Fruit fly (Drosophila melanogaster): ENCODE measurements around the gene CG4360.
A peak's percentile ranks its signal among the peaks of the same experiment; 100 is the strongest.

Gene CG4360

DNA sequence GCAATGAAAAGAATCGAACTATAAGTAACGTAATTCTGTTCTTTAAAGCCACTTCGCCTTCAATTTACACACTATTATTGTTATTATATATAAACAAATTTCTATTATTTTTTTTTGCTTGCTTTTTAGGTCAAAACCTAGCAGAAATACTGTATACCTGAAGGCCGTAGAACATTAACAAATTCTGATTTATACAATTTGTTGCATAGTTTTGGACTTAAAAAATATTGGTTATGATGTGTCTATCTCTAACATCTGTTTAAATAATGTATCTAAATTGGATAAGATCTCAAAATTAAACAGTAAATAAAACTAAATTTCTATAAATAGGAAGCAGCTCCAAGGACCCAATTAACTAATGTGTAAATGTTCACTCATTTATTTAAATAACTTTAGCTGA lies 22.0 kb downstream of the CG4360 start:
- TF ChIP-seq Met (GFP tag; optimal IDR thresholded peaks at IDR 0.05) = no peak
- peak; percentile 22 for TF ChIP-seq svp (GFP tag)

DNA sequence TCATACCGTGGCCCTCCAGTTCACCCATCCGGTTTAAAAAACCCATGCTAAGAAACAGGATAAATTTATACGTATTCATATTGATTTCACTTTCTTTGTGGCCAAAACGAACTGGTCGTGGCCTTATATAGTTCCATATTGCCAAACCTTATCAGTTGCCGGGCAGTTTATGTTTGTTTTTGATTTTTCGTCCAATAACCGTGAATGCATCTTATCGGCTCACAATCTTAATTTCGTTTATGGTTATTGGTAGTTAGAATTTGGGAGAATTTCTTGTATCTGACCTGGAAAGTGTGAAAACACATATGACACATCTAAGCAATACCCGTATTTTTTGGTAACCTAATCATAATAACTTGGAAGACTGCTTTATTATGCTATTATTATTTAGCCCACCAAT lies 22.9 kb downstream of the CG4360 start, which contains the start of gene CG4367:
Gene CG4367 (minus strand): TSS at position 101 of the 400 bp plus-strand sequence.
- TF ChIP-seq svp (GFP tag) (no peak), vri (GFP tag; optimal IDR thresholded peaks at IDR 0.05) (no peak), CG3919 (GFP tag; optimal IDR thresholded peaks at IDR 0.05) (no peak), CG3032 (tag; optimal IDR thresholded peaks at IDR 0.05) (no peak), dac (GFP tag; optimal IDR thresholded peaks at IDR 0.05) (no peak), CG6808 (GFP tag; optimal IDR thresholded peaks at IDR 0.05) (no peak), Hr4 (GFP tag; optimal IDR thresholded peaks at IDR 0.05) (no peak), CG31627 (GFP tag; optimal IDR thresholded peaks at IDR 0.05) (no peak), Sox15 (GFP tag; optimal IDR thresholded peaks at IDR 0.05) (no peak), fd59A (GFP tag; optimal IDR thresholded peaks at IDR 0.05) (no peak), Blimp-1 (GFP tag; optimal IDR thresholded peaks at IDR 0.05) (no peak), CG1621 (tag; optimal IDR thresholded peaks at IDR 0.05) (no peak), Eip78C (GFP tag) (no peak), CG8632 (GFP tag; optimal IDR thresholded peaks at IDR 0.05) (no peak), spab (GFP tag; optimal IDR thresholded peaks at IDR 0.05) (no peak), OdsH (GFP tag; optimal IDR thresholded peaks at IDR 0.05) (no peak)

DNA sequence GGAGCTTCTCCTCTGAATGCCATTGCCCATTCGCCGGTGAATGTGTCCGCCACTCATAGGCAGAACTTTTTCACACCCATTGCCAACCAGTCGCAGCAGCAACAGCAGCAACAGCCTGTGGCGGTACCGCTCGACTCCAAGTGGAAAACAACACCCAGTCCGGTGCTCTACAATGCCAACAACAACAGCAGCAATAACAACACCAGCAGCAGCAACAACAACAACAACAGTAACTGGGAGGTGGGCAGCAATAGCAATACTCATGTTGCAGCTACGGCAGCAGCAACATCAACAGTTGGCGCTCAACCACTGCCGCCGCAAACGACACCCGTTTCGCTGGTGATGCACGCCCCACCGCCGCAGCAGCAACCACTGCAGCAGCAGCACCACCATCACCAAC lies 34.1 kb downstream of the CG4360 start:
- TF ChIP-seq CG3032 (tag; optimal IDR thresholded peaks at IDR 0.05) = no peak
- no peak for TF ChIP-seq CG6792 (GFP tag; optimal IDR thresholded peaks at IDR 0.05)
- no peak for TF ChIP-seq Ets96B (tag; optimal IDR thresholded peaks at IDR 0.05)
- no peak for TF ChIP-seq achi (GFP tag; optimal IDR thresholded peaks at IDR 0.05)
- no peak for TF ChIP-seq CG8119 (GFP tag; IDR thresholded peaks at IDR 0.05)
- TF ChIP-seq spab (GFP tag; optimal IDR thresholded peaks at IDR 0.05) = no peak
- no peak for TF ChIP-seq CG4318 (GFP tag; optimal IDR thresholded peaks at IDR 0.05)
- no peak for TF ChIP-seq Lpt (GFP tag; optimal IDR thresholded peaks at IDR 0.05)
- TF ChIP-seq Met (GFP tag; optimal IDR thresholded peaks at IDR 0.05) = no peak
- no peak for TF ChIP-seq CG11294 (GFP tag; IDR thresholded peaks at IDR 0.05)
- no peak for TF ChIP-seq CG7368 (GFP tag; optimal IDR thresholded peaks at IDR 0.05)
- no peak for TF ChIP-seq esn (GFP tag; optimal IDR thresholded peaks at IDR 0.05)

DNA sequence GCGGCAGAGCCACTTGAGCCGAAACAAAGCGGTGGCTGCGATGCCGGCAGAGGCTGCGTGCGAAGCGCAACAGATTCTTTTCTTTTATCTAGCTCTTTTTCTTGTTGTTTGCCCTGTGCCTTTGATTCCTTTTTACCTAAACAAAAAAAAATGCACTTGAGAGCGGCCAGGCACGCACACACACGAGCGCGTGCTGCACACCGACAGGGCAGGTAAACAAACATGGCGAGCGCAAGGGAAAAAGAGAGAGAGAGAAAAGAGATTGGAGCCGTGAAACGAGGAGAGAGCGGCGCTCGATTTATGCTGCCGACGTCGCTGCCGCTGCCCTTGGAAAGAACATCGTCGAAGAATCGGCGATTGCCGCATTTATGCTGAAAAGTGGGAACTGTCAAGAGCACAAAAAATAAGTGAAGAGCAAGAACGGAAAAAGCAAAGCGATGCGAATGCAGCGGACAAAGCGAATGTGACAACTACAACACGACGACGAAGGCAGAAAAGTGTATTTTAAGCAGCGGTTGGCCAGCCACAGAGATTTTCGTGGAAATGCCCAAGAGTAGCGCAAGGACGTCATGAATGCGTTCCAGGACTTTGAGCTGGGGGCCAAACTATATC lies 34.8 kb downstream of the CG4360 start:
- TF ChIP-seq ss (GFP tag; optimal IDR thresholded peaks at IDR 0.05) = peak in 1 of 2 experiments; percentile 70
- TF ChIP-seq CG15336 (GFP tag; IDR thresholded peaks at IDR 0.05) = 0 out of 2 replicates have a peak, but pooled peaks have one; percentile 10
- no peak for TF ChIP-seq dsx (GFP tag; optimal IDR thresholded peaks at IDR 0.05; ENCODE audit: poor library complexity, severe bottlenecking)
- peak; percentile 53 for TF ChIP-seq CG6854 (GFP tag; optimal IDR thresholded peaks at IDR 0.05)
- peak; percentile 35 for TF ChIP-seq Lpt (GFP tag; optimal IDR thresholded peaks at IDR 0.05)
- no peak for TF ChIP-seq Smox (GFP tag; optimal IDR thresholded peaks at IDR 0.05)

DNA sequence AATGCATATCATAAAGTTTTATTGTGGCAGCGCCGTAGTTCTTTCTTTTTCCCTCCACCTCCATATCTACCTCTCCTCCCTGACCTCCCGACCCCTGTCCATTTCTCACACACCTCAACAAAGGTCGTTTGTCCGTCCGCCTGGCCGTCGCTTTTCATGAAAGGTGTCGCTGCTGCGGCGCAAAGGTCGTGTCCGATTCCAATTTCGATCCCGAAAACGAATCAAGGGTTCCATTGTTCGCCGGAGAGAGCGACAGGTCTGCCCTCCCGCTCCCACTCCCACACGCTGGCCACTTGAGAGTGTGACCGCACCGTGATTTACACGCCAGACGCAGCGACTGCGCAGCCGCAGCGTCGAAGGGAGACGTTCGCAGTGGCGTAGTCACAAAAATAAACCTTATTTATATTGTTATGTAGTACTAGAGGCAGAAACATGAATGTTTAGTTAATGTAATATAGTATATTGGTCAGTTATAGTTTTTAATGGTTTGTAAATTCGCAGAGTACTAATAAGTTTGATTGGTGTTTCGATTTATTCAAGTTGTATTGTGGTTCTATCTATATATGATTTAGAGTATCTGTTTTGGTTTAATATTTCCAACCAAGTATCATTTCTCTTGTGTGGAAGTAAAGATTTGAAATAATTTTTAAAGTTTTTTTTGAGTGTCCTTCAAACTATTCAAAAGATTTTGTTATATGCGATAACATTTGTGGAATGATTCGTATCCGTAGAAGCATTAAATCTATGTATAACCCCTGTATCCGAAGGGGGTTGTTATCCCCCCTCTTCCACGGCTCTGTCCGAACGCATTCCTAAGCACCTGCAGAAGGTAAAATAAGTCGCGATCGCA lies 35.5 kb downstream of the CG4360 start:
- TF ChIP-seq CG8632 (GFP tag; optimal IDR thresholded peaks at IDR 0.05) = peak; percentile 80
- peak; percentile 81 for TF ChIP-seq cyc (GFP tag; optimal IDR thresholded peaks at IDR 0.05)
- TF ChIP-seq CG6808 (GFP tag; optimal IDR thresholded peaks at IDR 0.05) = peak; percentile 90
- TF ChIP-seq CG3919 (GFP tag; optimal IDR thresholded peaks at IDR 0.05) = peak; percentile 85
- peak; percentile 54; the same call in 1 of the 3 replicates for TF ChIP-seq CG6163 (GFP tag; IDR thresholded peaks at IDR 0.05)
- TF ChIP-seq CG11294 (GFP tag; IDR thresholded peaks at IDR 0.05) = no peak
- peak; percentile 81 for TF ChIP-seq CG34406 (GFP tag; optimal IDR thresholded peaks at IDR 0.05)
- no peak for TF ChIP-seq CG8119 (GFP tag; IDR thresholded peaks at IDR 0.05)
- TF ChIP-seq CG11902 (GFP tag; optimal IDR thresholded peaks at IDR 0.05) = peak; percentile 82
- TF ChIP-seq CG11762 (GFP tag; optimal IDR thresholded peaks at IDR 0.05; ENCODE audit: insufficient read depth) = peak; percentile 69
- peak; percentile 8 for TF ChIP-seq CG16779 (tag; optimal IDR thresholded peaks at IDR 0.05)
- TF ChIP-seq acj6 (GFP tag; optimal IDR thresholded peaks at IDR 0.05) = peak; percentile 80
- TF ChIP-seq CG6792 (GFP tag; optimal IDR thresholded peaks at IDR 0.05) = peak; percentile 83
- peak; percentile 81 for TF ChIP-seq Ets21C (GFP tag; optimal IDR thresholded peaks at IDR 0.05)
- peak; percentile 71 for TF ChIP-seq net (GFP tag; optimal IDR thresholded peaks at IDR 0.05)
- TF ChIP-seq Lpt (GFP tag; optimal IDR thresholded peaks at IDR 0.05) = no peak
- no peak for TF ChIP-seq eg (GFP tag; IDR thresholded peaks at IDR 0.05)
- TF ChIP-seq Ets96B (tag; optimal IDR thresholded peaks at IDR 0.05) = peak; percentile 83
